Worm (Caenorhabditis elegans) whole organism, midembryonic: ENCODE results near the gene T05C7.5.

Experiments
- T22C8.4 ChIP-seq: fragments of 200-800 bp; sonication (Bioruptor generic); IDR thresholded peaks from 2 replicates; pipeline ENCODE4 v1.3.6; 2022; ENCODE audit warnings: missing genetic modification characterization, missing compliant biosample characterization
- cog-1 ChIP-seq: sonication (generic microtip); optimal IDR thresholded peaks from 2 replicates; lab custom pipeline; 2016; ENCODE audit warnings: missing genetic modification characterization, missing compliant biosample characterization
- flt-1 ChIP-seq: fragments of 200-800 bp; sonication (Bioruptor generic); IDR thresholded peaks from 2 replicates; pipeline ENCODE4 v1.3.6; 2022; ENCODE audit warnings: missing genetic modification characterization, missing compliant biosample characterization
- klf-2 ChIP-seq: fragments of 200-800 bp; sonication (Bioruptor generic); conservative IDR thresholded peaks from 2 replicates; pipeline ENCODE4 v1.3.6; 2022; ENCODE audit warnings: missing genetic modification reagents, missing genetic modification characterization, missing compliant biosample characterization
- med-1 ChIP-seq: sonication (generic microtip); optimal IDR thresholded peaks from 2 replicates; lab custom pipeline; 2017; ENCODE audit warnings: missing genetic modification characterization, mild to moderate bottlenecking, missing compliant biosample characterization, antibody characterized with exemption, missing genetic modification reagents; ENCODE audit not compliant: insufficient read depth
- ref-1 ChIP-seq: fragments of 200-800 bp; sonication (Bioruptor generic); conservative IDR thresholded peaks from 2 replicates; pipeline ENCODE4 v1.3.6; 2022; ENCODE audit warnings: missing genetic modification reagents, missing genetic modification characterization, missing compliant biosample characterization
- tab-1 ChIP-seq: fragments of 200-800 bp; sonication (Bioruptor generic); IDR thresholded peaks from 2 replicates; pipeline ENCODE4 v1.3.6; 2022; ENCODE audit warnings: missing genetic modification characterization, missing compliant biosample characterization
- ztf-23 ChIP-seq: fragments of 200-800 bp; sonication (Bioruptor generic); IDR thresholded peaks from 2 replicates; pipeline ENCODE4 v1.3.6; 2022; ENCODE audit warnings: missing genetic modification reagents, missing genetic modification characterization, missing compliant biosample characterization
- ztf-29 ChIP-seq: fragments of 200-800 bp; sonication (Bioruptor generic); IDR thresholded peaks from 2 replicates; pipeline ENCODE4 v1.3.6; 2022; ENCODE audit warnings: missing genetic modification reagents, missing genetic modification characterization, missing compliant biosample characterization

Gene T05C7.5

DNA sequence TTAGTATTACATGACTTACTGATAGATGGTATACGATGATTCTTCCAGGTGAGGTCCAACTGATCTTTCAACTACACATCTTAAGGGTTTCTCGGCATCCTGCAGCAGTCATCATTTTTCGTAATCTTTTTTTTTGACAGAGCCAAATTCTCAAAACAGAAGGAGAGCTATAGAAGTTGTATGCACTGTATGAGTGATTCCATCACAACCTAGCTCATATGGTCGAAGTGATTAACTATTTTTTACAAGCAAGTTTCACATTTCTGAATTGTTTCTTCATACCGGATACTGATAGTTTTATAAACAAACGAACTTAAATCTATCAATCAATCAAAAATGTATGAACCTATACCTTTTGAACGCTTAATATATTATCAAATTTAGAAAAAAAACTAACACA lies at the start of gene T05C7.5:
Gene T05C7.5, minus strand, starts transcription at position 101 of the 400 bp plus-strand sequence.
- TF ChIP-seq ztf-29 (GFP tag; lab: Robert Waterston, UW) (no peak), ztf-23 (GFP tag; lab: Robert Waterston, UW) (no peak), cog-1 (tag; lab: Kevin White, UChicago) (no peak), ref-1 (GFP tag; lab: Robert Waterston, UW) (no peak), flt-1 (no peak), T22C8.4 (GFP tag; lab: Robert Waterston, UW) (no peak), tab-1 (no peak), klf-2 (GFP tag; lab: Robert Waterston, UW) (no peak)

DNA sequence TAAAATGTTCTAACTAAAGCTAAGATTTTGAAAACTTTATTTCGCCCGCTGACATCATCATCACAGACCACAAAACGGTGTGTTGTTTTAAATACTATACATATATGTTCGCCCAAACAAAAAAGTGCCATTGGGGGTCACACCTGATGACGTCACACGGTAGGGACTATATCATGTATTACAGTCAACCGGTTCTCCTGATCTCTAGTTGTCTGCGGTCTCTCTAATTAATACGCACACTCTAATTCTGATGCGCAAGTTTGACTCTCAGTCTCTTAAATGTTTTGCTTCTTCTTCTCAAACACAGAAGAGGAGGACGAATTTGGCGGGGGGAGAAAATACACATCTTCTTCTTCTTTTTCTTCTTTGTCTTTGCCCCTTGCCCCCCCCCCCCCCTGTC lies 44.1 kb upstream of the T05C7.5 start:
- TF ChIP-seq ztf-29 (GFP tag; lab: Robert Waterston, UW), result no peak
- no peak for TF ChIP-seq ztf-23 (GFP tag; lab: Robert Waterston, UW)
- TF ChIP-seq klf-2 (GFP tag; lab: Robert Waterston, UW), result no peak
- no peak for TF ChIP-seq ref-1 (GFP tag; lab: Robert Waterston, UW)

DNA sequence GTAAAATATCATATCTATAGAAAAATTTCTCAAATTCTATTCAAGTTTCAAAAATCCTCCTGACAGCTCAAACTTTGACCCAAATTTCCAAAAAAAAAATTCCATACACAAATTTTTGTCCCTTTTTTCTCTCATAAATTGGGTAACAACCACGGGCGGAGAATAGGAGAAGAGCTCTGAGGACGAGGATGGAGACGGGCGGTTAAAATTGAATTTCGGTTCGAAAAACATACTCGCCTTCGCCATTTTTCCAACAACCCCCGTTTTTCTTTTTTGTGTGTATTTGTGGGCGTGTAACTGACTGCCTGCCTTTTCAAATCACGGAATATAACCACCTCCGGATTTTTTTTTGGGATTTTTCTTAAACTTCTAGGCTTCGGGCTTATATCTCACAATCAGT lies 39.0 kb upstream of the T05C7.5 start:
- no peak for TF ChIP-seq flt-1
- TF ChIP-seq ztf-29 (GFP tag; lab: Robert Waterston, UW), result no peak
- TF ChIP-seq cog-1 (tag; lab: Kevin White, UChicago), result no peak
- TF ChIP-seq med-1 (GFP tag; lab: Kevin White, UChicago), result no peak
- TF ChIP-seq tab-1, result no peak
- no peak for TF ChIP-seq ref-1 (GFP tag; lab: Robert Waterston, UW)
- no peak for TF ChIP-seq klf-2 (GFP tag; lab: Robert Waterston, UW)
- no peak for TF ChIP-seq T22C8.4 (GFP tag; lab: Robert Waterston, UW)
- no peak for TF ChIP-seq ztf-23 (GFP tag; lab: Robert Waterston, UW)

DNA sequence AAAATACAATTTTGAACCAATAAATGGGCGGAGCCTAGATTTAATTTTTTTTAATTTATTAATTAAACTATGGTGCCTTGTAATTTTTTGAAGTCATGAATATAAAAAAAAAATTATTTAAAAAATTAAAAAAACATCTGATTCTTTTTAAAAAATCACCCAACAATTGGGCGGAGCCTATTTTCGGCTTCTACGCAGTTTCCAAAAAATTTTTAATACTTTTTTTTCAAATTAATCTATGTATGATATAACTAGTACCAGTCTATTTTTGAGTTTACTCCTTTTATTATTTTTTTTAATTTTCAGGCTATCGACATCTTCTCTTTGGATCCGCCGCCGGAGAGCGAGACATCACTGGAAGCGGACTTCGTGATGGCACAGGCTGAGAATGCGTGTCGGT lies 33.0 kb upstream of the T05C7.5 start, which contains the start of gene tpa-1:
Gene tpa-1, plus strand, starts transcription at position 301 of the 400 bp plus-strand sequence.
- TF ChIP-seq ref-1 (GFP tag; lab: Robert Waterston, UW) (no peak), cog-1 (tag; lab: Kevin White, UChicago) (no peak), flt-1 (no peak), med-1 (GFP tag; lab: Kevin White, UChicago) (no peak), tab-1 (no peak), ztf-23 (GFP tag; lab: Robert Waterston, UW) (no peak), ztf-29 (GFP tag; lab: Robert Waterston, UW) (no peak), klf-2 (GFP tag; lab: Robert Waterston, UW) (no peak), T22C8.4 (GFP tag; lab: Robert Waterston, UW) (no peak)

DNA sequence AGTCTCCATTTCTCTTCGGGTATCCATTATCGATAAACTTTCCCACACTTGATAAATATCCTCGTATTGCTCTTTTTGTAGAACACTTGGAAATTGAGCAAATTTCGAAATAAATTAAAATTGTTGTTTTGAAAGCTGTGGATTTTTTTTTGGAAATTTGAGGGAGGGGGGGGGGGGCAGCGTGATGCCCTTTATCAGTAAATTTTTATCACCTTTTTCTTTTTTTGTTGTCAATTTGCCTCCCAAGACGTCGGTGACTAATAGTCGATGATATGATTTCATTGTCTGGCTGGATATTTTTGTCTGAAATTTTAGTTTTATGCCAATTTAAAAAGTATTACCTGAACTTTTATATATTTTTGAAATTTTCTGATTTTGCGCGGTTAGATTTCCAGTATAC lies 31.3 kb upstream of the T05C7.5 start, which contains the start of gene scl-23:
Gene scl-23, minus strand, starts transcription at position 101 of the 400 bp plus-strand sequence.
- TF ChIP-seq ztf-23 (GFP tag; lab: Robert Waterston, UW) (no peak), T22C8.4 (GFP tag; lab: Robert Waterston, UW) (no peak), flt-1 (no peak), med-1 (GFP tag; lab: Kevin White, UChicago) (no peak), klf-2 (GFP tag; lab: Robert Waterston, UW) (no peak), cog-1 (tag; lab: Kevin White, UChicago) (no peak), ref-1 (GFP tag; lab: Robert Waterston, UW) (no peak), ztf-29 (GFP tag; lab: Robert Waterston, UW) (no peak), tab-1 (no peak)

DNA sequence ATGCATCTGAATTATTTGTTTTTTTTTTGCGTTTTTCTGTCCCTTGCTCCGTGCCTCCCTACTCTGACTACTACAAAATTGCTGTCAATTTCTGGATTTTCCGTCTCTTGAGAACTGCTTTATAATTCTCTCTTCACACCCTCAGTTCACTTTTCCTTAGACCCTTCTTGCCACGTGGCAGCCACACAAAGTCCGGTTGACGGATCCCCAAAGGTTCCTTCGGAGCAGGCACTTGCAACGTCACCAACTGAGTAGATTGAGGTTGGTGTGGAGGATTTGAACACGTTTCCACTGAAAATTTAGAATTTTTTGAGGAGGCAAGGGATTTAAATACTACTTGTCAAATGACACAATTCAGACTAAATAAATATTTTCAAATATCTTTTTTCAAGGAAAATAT lies 28.0 kb upstream of the T05C7.5 start:
- TF ChIP-seq T22C8.4 (GFP tag; lab: Robert Waterston, UW) (no peak), ztf-23 (GFP tag; lab: Robert Waterston, UW) (no peak), tab-1 (no peak), klf-2 (GFP tag; lab: Robert Waterston, UW) (no peak), flt-1 (no peak), cog-1 (tag; lab: Kevin White, UChicago) (no peak), med-1 (GFP tag; lab: Kevin White, UChicago) (no peak), ztf-29 (GFP tag; lab: Robert Waterston, UW) (no peak), ref-1 (GFP tag; lab: Robert Waterston, UW) (no peak)

DNA sequence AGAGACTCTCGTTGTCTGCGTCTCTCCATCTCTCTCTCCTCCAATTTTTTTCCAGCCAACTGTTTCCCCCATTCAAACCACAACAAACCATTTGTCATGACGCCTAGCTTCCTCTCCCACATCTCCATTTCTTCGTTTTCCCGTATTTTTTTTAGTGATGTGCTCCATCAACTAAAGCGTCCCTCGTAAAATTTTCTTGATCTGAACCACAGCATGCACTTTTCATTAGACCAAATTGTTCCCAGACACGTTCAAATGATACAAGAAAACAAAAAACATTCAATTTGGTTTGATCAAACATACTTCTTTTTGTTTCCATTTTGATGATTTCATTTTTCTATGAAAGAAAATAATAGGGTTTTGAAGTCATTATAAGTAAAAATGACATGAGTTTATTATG lies 23.6 kb upstream of the T05C7.5 start:
- no peak for TF ChIP-seq klf-2 (GFP tag; lab: Robert Waterston, UW)
- no peak for TF ChIP-seq ref-1 (GFP tag; lab: Robert Waterston, UW)
- TF ChIP-seq T22C8.4 (GFP tag; lab: Robert Waterston, UW), result no peak
- no peak for TF ChIP-seq med-1 (GFP tag; lab: Kevin White, UChicago)
- no peak for TF ChIP-seq cog-1 (tag; lab: Kevin White, UChicago)
- no peak for TF ChIP-seq flt-1
- TF ChIP-seq tab-1, result no peak
- no peak for TF ChIP-seq ztf-23 (GFP tag; lab: Robert Waterston, UW)
- no peak for TF ChIP-seq ztf-29 (GFP tag; lab: Robert Waterston, UW)

DNA sequence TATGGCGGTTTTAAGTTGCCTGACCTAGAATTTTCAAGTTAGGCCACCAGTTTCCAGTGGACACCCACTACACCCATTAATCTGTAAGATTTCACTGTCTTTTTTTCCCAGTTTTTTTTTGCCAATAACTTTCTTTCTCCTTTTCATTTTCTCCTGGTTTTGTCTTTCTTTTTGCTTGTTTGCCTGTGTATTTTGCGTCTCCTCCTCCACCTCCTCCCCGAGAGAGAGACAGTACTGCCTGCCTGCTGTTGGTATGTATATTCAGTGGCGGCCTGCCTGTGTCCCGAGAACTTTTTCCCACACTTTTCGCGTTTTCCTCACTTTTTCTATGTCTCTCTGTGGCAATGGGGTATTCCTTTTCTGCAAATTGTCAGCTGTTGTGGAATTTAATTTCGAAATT lies 22.7 kb upstream of the T05C7.5 start:
- peak; percentile 51; the same call in 1 of the 2 replicates for TF ChIP-seq ztf-23 (GFP tag; lab: Robert Waterston, UW)
- no peak for TF ChIP-seq med-1 (GFP tag; lab: Kevin White, UChicago)

DNA sequence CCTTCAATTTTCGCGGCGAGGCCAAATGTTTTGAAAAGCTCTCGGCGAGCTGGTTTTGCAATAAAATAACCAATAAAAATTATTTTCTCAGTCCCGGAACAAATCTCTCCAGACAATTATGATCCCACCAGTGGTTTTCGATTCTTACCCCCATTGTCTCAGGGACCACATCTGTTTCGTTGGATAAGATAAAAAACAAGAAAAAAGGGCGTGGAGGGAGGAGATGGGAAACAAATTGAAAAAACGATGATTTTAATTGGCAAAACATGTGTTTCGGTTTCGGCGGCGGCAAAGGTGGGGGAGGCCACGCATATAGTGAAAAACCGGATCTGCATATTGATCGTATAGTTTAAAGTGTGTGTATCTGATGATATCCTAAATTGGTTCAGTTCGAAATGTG lies 22.2 kb upstream of the T05C7.5 start:
- no peak for TF ChIP-seq flt-1
- no peak for TF ChIP-seq ztf-29 (GFP tag; lab: Robert Waterston, UW)
- no peak for TF ChIP-seq cog-1 (tag; lab: Kevin White, UChicago)
- TF ChIP-seq ref-1 (GFP tag; lab: Robert Waterston, UW), result no peak
- TF ChIP-seq T22C8.4 (GFP tag; lab: Robert Waterston, UW), result no peak
- TF ChIP-seq ztf-23 (GFP tag; lab: Robert Waterston, UW), result no peak
- TF ChIP-seq klf-2 (GFP tag; lab: Robert Waterston, UW), result no peak
- no peak for TF ChIP-seq med-1 (GFP tag; lab: Kevin White, UChicago)
- no peak for TF ChIP-seq tab-1

DNA sequence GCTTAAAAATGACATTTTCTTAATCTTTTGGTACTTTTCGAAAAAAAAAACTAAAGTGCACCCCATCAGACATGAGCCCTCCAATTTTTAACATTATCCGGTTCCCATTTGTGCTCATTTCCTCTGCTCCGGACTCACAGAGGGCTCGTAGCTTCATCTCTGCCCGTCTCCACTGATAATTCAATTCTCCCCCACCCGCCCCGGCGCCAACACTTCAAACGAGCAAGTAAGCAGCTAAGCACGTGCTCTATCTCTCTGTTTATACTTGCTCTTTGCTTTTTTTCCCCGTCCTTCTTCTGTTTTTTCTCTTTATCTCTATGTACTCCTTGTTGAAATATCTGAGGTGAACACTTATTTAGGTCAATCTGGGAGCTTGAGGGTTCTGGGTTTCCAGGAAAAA lies 20.5 kb upstream of the T05C7.5 start, which contains the start of gene T05C7.9:
Gene T05C7.9, plus strand, starts transcription at position 72 of the 400 bp plus-strand sequence.
- TF ChIP-seq med-1 (GFP tag; lab: Kevin White, UChicago), result no peak
- no peak for TF ChIP-seq T22C8.4 (GFP tag; lab: Robert Waterston, UW)
- no peak for TF ChIP-seq cog-1 (tag; lab: Kevin White, UChicago)
- no peak for TF ChIP-seq klf-2 (GFP tag; lab: Robert Waterston, UW)
- TF ChIP-seq ref-1 (GFP tag; lab: Robert Waterston, UW), result no peak
- TF ChIP-seq flt-1, result no peak
- TF ChIP-seq ztf-23 (GFP tag; lab: Robert Waterston, UW), result no peak
